Fruit fly (Drosophila melanogaster) S2 (cell line): Measurements from ENCODE around the gene Or98b.

Source experiments
- CG8478 ChIP-seq: fragments of >200 bp; optimal IDR thresholded peaks from 2 replicates; lab custom pipeline; 2018
- CTCF ChIP-seq, 2 experiments: fragments of >200 bp; optimal IDR thresholded peaks; 2 replicates each; lab custom pipeline; 2018

DNA sequence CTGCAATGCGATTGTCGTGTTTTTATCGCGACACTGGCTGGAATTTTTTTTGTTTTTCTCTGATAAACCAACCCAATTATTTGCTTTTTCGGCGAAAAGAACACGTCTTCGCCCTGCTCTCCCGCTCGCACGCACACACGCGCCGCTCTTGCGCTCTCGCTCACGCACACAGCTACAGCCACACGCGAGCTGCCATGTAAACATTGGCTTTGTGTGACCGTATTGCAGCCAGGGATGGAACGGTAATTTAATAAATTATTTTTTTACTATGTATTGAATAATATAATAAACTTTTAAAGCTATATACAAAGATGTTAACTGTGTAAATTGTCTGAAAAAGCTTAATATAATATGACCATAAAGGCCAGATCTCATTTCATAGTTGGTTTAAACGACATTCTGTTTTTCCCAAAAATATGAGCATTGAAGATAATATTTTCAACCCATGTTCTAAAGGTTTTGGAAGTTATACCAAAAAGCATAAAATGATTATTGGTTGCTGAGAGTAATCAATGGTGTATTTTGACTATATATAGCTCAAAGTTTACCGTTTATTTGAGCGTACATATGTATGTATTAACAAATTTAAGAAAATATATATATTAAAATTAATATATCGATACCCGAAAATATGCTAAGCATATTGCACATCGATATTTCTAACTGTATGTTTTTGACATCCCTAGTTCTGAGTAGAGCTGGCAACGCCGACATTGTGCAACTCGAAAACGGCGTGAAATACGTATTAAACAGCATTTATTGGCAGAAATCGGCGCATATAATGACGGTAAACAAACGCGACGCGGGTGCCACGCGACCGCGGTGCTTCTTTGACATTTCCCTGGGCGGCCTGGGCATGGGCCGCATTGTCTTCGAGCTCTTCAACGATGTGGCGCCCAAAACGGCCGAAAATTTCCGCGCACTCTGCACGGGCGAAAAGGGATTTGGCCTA is 12.1 kb upstream of the Or98b start, which contains the start of the genes Gfat2 and Moca-cyp:
- TF ChIP-seq CTCF (optimal IDR thresholded peaks at IDR 0.05; lab: Kevin White, UChicago), result peak in 1 of 2 experiments; percentile 29
- no peak for TF ChIP-seq CG8478 (lab: Kevin White, UChicago)
